Worm (Caenorhabditis elegans): Measurements from ENCODE around the gene C23F12.9.

- TF ChIP-seq pqm-1 (tag; optimal IDR thresholded peaks at IDR 0.05) (no peak), hlh-6 (tag; optimal IDR thresholded peaks at IDR 0.05) (no peak), pha-4 (tag; optimal IDR thresholded peaks at IDR 0.05) (no peak), tbx-2 (tag; optimal IDR thresholded peaks at IDR 0.05) (no peak), dve-1 (tag; optimal IDR thresholded peaks at IDR 0.05) (no peak), elt-2 (tag; optimal IDR thresholded peaks at IDR 0.05) (no peak), ceh-6 (GFP tag; optimal IDR thresholded peaks at IDR 0.05) (no peak), eyg-1 (tag; optimal IDR thresholded peaks at IDR 0.05) (no peak), nhr-232 (tag; optimal IDR thresholded peaks at IDR 0.05) (no peak), pag-3 (tag; optimal IDR thresholded peaks at IDR 0.05; ENCODE audit: borderline replicate concordance) (no peak), hlh-30 (tag; optimal IDR thresholded peaks at IDR 0.05; ENCODE audit: insufficient read depth) (no peak)
These were observed 6.8 kb upstream of the C23F12.9 start, which contains the start of gene C23F12.4 for ce11 chrX:9387041-9387440.
